Worm (Caenorhabditis elegans) whole organism, midembryonic: Measurements from ENCODE around the gene wbp-2.

Experiments
- T22C8.4 ChIP-seq: fragments of 200-800 bp; sonication (Bioruptor generic); IDR thresholded peaks from 2 replicates; pipeline ENCODE4 v1.3.6; 2022; ENCODE audit warnings: missing genetic modification characterization, missing compliant biosample characterization
- cog-1 ChIP-seq: sonication (generic microtip); optimal IDR thresholded peaks from 2 replicates; lab custom pipeline; 2016; ENCODE audit warnings: missing genetic modification characterization, missing compliant biosample characterization
- flt-1 ChIP-seq: fragments of 200-800 bp; sonication (Bioruptor generic); IDR thresholded peaks from 2 replicates; pipeline ENCODE4 v1.3.6; 2022; ENCODE audit warnings: missing genetic modification characterization, missing compliant biosample characterization
- klf-2 ChIP-seq: fragments of 200-800 bp; sonication (Bioruptor generic); conservative IDR thresholded peaks from 2 replicates; pipeline ENCODE4 v1.3.6; 2022; ENCODE audit warnings: missing genetic modification reagents, missing genetic modification characterization, missing compliant biosample characterization
- med-1 ChIP-seq: sonication (generic microtip); optimal IDR thresholded peaks from 2 replicates; lab custom pipeline; 2017; ENCODE audit warnings: missing genetic modification characterization, mild to moderate bottlenecking, missing compliant biosample characterization, antibody characterized with exemption, missing genetic modification reagents; ENCODE audit not compliant: insufficient read depth
- ref-1 ChIP-seq: fragments of 200-800 bp; sonication (Bioruptor generic); conservative IDR thresholded peaks from 2 replicates; pipeline ENCODE4 v1.3.6; 2022; ENCODE audit warnings: missing genetic modification reagents, missing genetic modification characterization, missing compliant biosample characterization
- tab-1 ChIP-seq: fragments of 200-800 bp; sonication (Bioruptor generic); IDR thresholded peaks from 2 replicates; pipeline ENCODE4 v1.3.6; 2022; ENCODE audit warnings: missing genetic modification characterization, missing compliant biosample characterization
- ztf-23 ChIP-seq: fragments of 200-800 bp; sonication (Bioruptor generic); IDR thresholded peaks from 2 replicates; pipeline ENCODE4 v1.3.6; 2022; ENCODE audit warnings: missing genetic modification reagents, missing genetic modification characterization, missing compliant biosample characterization
- ztf-29 ChIP-seq: fragments of 200-800 bp; sonication (Bioruptor generic); IDR thresholded peaks from 2 replicates; pipeline ENCODE4 v1.3.6; 2022; ENCODE audit warnings: missing genetic modification reagents, missing genetic modification characterization, missing compliant biosample characterization

Gene wbp-2

DNA sequence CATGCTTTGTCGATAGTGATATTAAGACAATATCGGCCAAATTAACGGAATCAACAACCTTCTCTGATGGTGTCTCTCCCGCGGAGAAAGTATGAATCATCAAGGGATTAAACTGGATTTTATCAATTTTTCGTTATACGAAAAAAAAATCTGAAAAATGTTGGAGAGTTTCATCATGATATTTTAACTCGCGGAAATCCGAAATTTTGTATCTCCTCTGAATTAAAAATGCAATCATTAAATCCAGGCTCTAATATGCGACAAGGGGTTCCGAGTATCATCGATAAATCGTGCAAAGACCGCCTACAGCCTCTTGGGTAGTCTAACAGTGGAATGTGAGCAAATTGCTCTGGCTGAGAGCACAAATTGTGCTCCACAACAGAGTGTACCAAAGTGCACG, 47.6 kb downstream of the wbp-2 start, which contains the start of gene C06C3.10:
Gene C06C3.10, minus strand, starts transcription at position 101 of the 400 bp plus-strand sequence.
- TF ChIP-seq ref-1 (no peak), klf-2 (no peak), tab-1 (no peak), ztf-29 (GFP tag; lab: Robert Waterston, UW) (no peak), med-1 (GFP tag; lab: Kevin White, UChicago) (no peak), flt-1 (GFP tag; lab: Robert Waterston, UW) (no peak), T22C8.4 (GFP tag; lab: Robert Waterston, UW) (no peak), ztf-23 (GFP tag; lab: Robert Waterston, UW) (no peak), cog-1 (tag; lab: Kevin White, UChicago) (no peak)

DNA sequence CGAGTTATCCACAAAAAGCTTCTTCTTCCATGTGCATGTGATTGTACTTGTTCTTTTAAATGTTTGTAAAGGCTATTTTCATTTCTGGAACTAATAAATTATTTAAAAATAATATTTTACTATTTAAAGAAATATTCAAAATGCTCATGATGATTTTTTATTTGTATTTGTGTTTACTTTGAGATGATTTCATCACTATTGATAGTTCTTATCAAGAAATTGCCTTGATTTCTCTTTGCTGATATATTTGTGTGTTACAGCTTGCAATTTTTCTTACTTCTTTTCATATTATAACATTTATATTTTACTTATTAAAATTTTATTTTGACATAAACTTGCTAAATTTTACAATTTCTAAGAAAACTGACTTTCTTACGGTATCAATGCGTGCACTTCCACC, 48.6 kb downstream of the wbp-2 start:
- TF ChIP-seq ztf-23 (GFP tag; lab: Robert Waterston, UW) (no peak), ztf-29 (GFP tag; lab: Robert Waterston, UW) (no peak), tab-1 (no peak), cog-1 (tag; lab: Kevin White, UChicago) (no peak), klf-2 (no peak), T22C8.4 (GFP tag; lab: Robert Waterston, UW) (no peak), ref-1 (no peak), flt-1 (GFP tag; lab: Robert Waterston, UW) (no peak), med-1 (GFP tag; lab: Kevin White, UChicago) (no peak)

DNA sequence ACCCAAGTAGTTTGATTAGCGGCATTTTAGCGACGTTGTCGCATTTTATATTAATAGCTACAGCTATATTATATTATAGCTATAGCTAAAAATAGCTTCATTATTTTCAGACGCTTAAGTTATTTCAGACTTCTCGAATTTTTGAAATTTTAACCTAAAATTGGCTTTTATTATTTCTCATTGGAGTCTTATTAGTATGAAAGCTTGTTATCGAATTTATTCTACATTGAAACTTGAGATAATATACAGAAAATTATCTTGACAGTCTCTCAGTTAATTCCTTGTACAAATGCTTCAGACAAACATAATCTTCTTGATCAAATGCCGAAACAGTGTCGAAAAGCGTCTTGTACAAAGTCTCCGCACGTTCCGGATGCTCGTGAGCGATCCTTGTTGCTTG, 50.2 kb downstream of the wbp-2 start, which contains the start of gene srh-48:
Gene srh-48, plus strand, starts transcription at position 301 of the 400 bp plus-strand sequence.
- TF ChIP-seq tab-1 (no peak), T22C8.4 (GFP tag; lab: Robert Waterston, UW) (no peak), cog-1 (tag; lab: Kevin White, UChicago) (no peak), klf-2 (no peak), flt-1 (GFP tag; lab: Robert Waterston, UW) (no peak), ztf-23 (GFP tag; lab: Robert Waterston, UW) (no peak), med-1 (GFP tag; lab: Kevin White, UChicago) (no peak), ztf-29 (GFP tag; lab: Robert Waterston, UW) (no peak), ref-1 (no peak)
